Fruit fly (Drosophila melanogaster): ENCODE data around the gene CG6006.

DNA sequence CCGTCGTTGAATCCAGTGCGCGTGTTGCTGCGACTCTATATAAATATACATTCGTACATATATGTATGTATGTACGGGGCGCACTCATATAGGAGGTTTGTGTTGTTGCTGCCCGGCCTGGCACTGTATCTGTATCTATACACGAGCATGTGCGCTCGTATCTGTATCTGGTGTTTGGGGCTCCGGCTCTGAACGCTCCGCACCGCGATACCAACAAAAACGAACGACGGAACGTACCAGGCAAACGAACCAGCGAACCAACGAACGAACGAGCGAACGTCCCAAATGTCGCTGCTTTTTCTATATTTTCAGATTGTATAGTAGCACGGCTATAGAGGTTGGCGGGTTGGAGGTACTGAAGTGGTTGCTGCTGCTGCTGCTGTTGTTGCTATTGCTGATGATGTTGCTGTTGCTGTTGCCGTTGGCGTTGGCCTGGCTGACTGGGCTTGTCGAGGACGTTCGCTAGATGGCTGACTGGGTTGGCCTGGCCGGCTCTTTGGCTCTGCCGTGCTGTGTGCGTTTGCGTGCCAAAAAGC lies 52.4 kb downstream of the CG6006 start:
- TF ChIP-seq CG33017 (tag; optimal IDR thresholded peaks at IDR 0.05) = peak; percentile 41
- no peak for TF ChIP-seq pad (GFP tag; optimal IDR thresholded peaks at IDR 0.05)
- TF ChIP-seq CG14711 (tag; optimal IDR thresholded peaks at IDR 0.05) = no peak
- TF ChIP-seq Mnt (GFP tag; optimal IDR thresholded peaks at IDR 0.05) = peak; percentile 85
- no peak for TF ChIP-seq CG5204 (GFP tag; optimal IDR thresholded peaks at IDR 0.05)
- TF ChIP-seq kay (GFP tag; ENCODE audit: borderline replicate concordance) = no peak
- TF ChIP-seq CG7101 (tag; optimal IDR thresholded peaks at IDR 0.05) = no peak
- no peak for TF ChIP-seq cnc (optimal IDR thresholded peaks at IDR 0.05)

Data from whole organism, adult.